Worm (Caenorhabditis elegans) whole organism, young adult: ENCODE results near the gene srbc-79.
A peak's percentile ranks its signal among the peaks of the same experiment; 100 is the strongest.

Experiments used
- B0019.2 ChIP-seq: fragments of 200-800 bp; sonication (Bioruptor generic); conservative IDR thresholded peaks from 2 replicates; pipeline ENCODE4 v1.3.6; 2022; ENCODE audit warnings: missing genetic modification reagents, missing genetic modification characterization, missing compliant biosample characterization
- B0336.3 ChIP-seq: fragments of 200-800 bp; sonication (Bioruptor generic); IDR thresholded peaks from 2 replicates; pipeline ENCODE4 v1.3.6; 2022; ENCODE audit warnings: missing genetic modification characterization, missing compliant biosample characterization
- C17E4.6 ChIP-seq: fragments of 200-800 bp; sonication (Bioruptor generic); IDR thresholded peaks from 2 replicates; pipeline ENCODE4 v1.3.6; 2022; ENCODE audit warnings: missing genetic modification reagents, missing genetic modification characterization, missing compliant biosample characterization
- D2030.7 ChIP-seq: fragments of 200-800 bp; sonication (Bioruptor generic); IDR thresholded peaks from 2 replicates; pipeline ENCODE4 v1.3.6; 2022; ENCODE audit warnings: missing genetic modification reagents, missing genetic modification characterization, missing compliant biosample characterization
- F23B12.7 ChIP-seq: sonication (generic microtip); optimal IDR thresholded peaks from 2 replicates; lab custom pipeline; 2017; ENCODE audit warnings: missing genetic modification characterization, mild to moderate bottlenecking, missing compliant biosample characterization, antibody characterized with exemption, moderate library complexity; ENCODE audit not compliant: insufficient read depth
- F33H1.4 ChIP-seq: fragments of 200-800 bp; sonication (Bioruptor generic); IDR thresholded peaks from 2 replicates; pipeline ENCODE4 v1.3.6; 2022; ENCODE audit warnings: missing genetic modification reagents, missing genetic modification characterization, missing compliant biosample characterization
- F39B2.1 ChIP-seq: fragments of 200-800 bp; sonication (Bioruptor generic); IDR thresholded peaks from 2 replicates; pipeline ENCODE4 v1.3.6; 2022; ENCODE audit warnings: missing genetic modification reagents, missing genetic modification characterization, missing compliant biosample characterization
- F49E8.2 ChIP-seq: sonication (generic microtip); optimal IDR thresholded peaks from 3 replicates; lab custom pipeline; 2017; ENCODE audit warnings: missing genetic modification characterization, mild to moderate bottlenecking, missing compliant biosample characterization, antibody characterized with exemption, moderate library complexity; ENCODE audit not compliant: insufficient read depth
- T07F8.4 ChIP-seq: sonication (generic microtip); optimal IDR thresholded peaks from 2 replicates; lab custom pipeline; 2016; ENCODE audit warnings: mild to moderate bottlenecking, missing genetic modification characterization, moderate library complexity, missing compliant biosample characterization
- Y95B8A.8 ChIP-seq: fragments of 200-800 bp; sonication (Bioruptor generic); IDR thresholded peaks from 2 replicates; pipeline ENCODE4 v1.3.6; 2022; ENCODE audit warnings: missing genetic modification reagents, missing genetic modification characterization, missing compliant biosample characterization
- attf-5 ChIP-seq: fragments of 200-800 bp; sonication (Bioruptor generic); optimal IDR thresholded peaks from 2 replicates; lab custom pipeline; 2018; ENCODE audit warnings: mild to moderate bottlenecking, missing genetic modification characterization, missing compliant biosample characterization
- attf-6 ChIP-seq: fragments of 200-800 bp; sonication (Bioruptor generic); IDR thresholded peaks from 2 replicates; pipeline ENCODE4 v1.3.6; 2022; ENCODE audit warnings: missing genetic modification reagents, missing genetic modification characterization, missing compliant biosample characterization
- cebp-1 ChIP-seq, 2 experiments: fragments of 200-800 bp in 1 of 2; sonication (Bioruptor generic) in 1 of 2; sonication (generic microtip) in 1 of 2; IDR thresholded peaks in 1 of 2; optimal IDR thresholded peaks in 1 of 2; 2 replicates each; pipeline versions ENCODE4 v1.3.6 to Lab custom; 2017 to 2022; ENCODE audit warnings: missing compliant biosample characterization in 2 of 2, missing genetic modification characterization in 2 of 2, mild to moderate bottlenecking in 1 of 2, missing genetic modification reagents in 1 of 2, moderate library complexity in 1 of 2
- ceh-40 ChIP-seq: fragments of 200-800 bp; sonication (Bioruptor generic); IDR thresholded peaks from 2 replicates; pipeline ENCODE4 v1.3.6; 2022; ENCODE audit warnings: missing genetic modification characterization, missing compliant biosample characterization
- die-1 ChIP-seq: sonication (generic microtip); optimal IDR thresholded peaks from 2 replicates; lab custom pipeline; 2016; ENCODE audit warnings: missing genotype, mild to moderate bottlenecking, missing genetic modification characterization, missing compliant biosample characterization
- dox-1 ChIP-seq: fragments of 200-800 bp; sonication (Bioruptor generic); IDR thresholded peaks from 2 replicates; pipeline ENCODE4 v1.3.6; 2022; ENCODE audit warnings: missing genetic modification reagents, missing genetic modification characterization, missing compliant biosample characterization
- efl-1 ChIP-seq: fragments of 150-350 bp; optimal IDR thresholded peaks from 2 replicates; lab custom pipeline; 2014; ENCODE audit warnings: missing biosample characterization, missing genetic modification reagents, missing genetic modification characterization
- egrh-3 ChIP-seq: fragments of 200-800 bp; sonication (Bioruptor generic); IDR thresholded peaks from 2 replicates; pipeline ENCODE4 v1.3.6; 2022; ENCODE audit warnings: missing genetic modification reagents, missing genetic modification characterization, missing compliant biosample characterization
- ekl-4 ChIP-seq: fragments of 200-800 bp; sonication (Bioruptor generic); IDR thresholded peaks from 2 replicates; pipeline ENCODE4 v1.3.6; 2022; ENCODE audit warnings: missing genetic modification reagents, missing genetic modification characterization, missing compliant biosample characterization
- hlh-12 ChIP-seq: sonication (generic microtip); optimal IDR thresholded peaks from 2 replicates; lab custom pipeline; 2016; ENCODE audit warnings: missing genetic modification characterization, missing compliant biosample characterization
- hrde-1 ChIP-seq: sonication (generic microtip); optimal IDR thresholded peaks from 2 replicates; lab custom pipeline; 2016; ENCODE audit warnings: missing genetic modification characterization, mild to moderate bottlenecking, missing compliant biosample characterization, moderate library complexity, missing genotype, missing genetic modification reagents, borderline replicate concordance
- lin-26 ChIP-seq: fragments of 200-800 bp; sonication (Bioruptor generic); IDR thresholded peaks from 2 replicates; pipeline ENCODE4 v1.3.6; 2022; ENCODE audit warnings: missing genetic modification reagents, missing genetic modification characterization, missing compliant biosample characterization
- lin-40 ChIP-seq: sonication (generic microtip); optimal IDR thresholded peaks from 2 replicates; lab custom pipeline; 2016; ENCODE audit warnings: missing genetic modification characterization, mild to moderate bottlenecking, missing compliant biosample characterization, missing genotype, missing genetic modification reagents
- lir-1 ChIP-seq: fragments of 200-800 bp; sonication (Bioruptor generic); conservative IDR thresholded peaks from 2 replicates; pipeline ENCODE4 v1.3.6; 2022; ENCODE audit warnings: missing genetic modification reagents, missing genetic modification characterization, missing compliant biosample characterization
- lsl-1 ChIP-seq: fragments of 200-800 bp; sonication (Bioruptor generic); optimal IDR thresholded peaks from 2 replicates; lab custom pipeline; 2018; ENCODE audit warnings: mild to moderate bottlenecking, missing genetic modification characterization, moderate library complexity, missing compliant biosample characterization
- madf-10 ChIP-seq: sonication (generic microtip); optimal IDR thresholded peaks from 2 replicates; lab custom pipeline; 2016; ENCODE audit warnings: mild to moderate bottlenecking, missing genetic modification characterization, missing compliant biosample characterization
- madf-6 ChIP-seq: fragments of 200-800 bp; sonication (Bioruptor generic); IDR thresholded peaks from 2 replicates; pipeline ENCODE4 v1.3.6; 2022; ENCODE audit warnings: missing genetic modification reagents, missing genetic modification characterization, missing compliant biosample characterization
- mcd-1 ChIP-seq: fragments of 200-800 bp; sonication (Bioruptor generic); IDR thresholded peaks from 2 replicates; pipeline ENCODE4 v1.3.6; 2022; ENCODE audit warnings: missing genetic modification reagents, missing genetic modification characterization, missing compliant biosample characterization
- nhr-80 ChIP-seq: sonication (generic microtip); optimal IDR thresholded peaks from 2 replicates; lab custom pipeline; 2016; ENCODE audit warnings: missing genetic modification characterization, missing compliant biosample characterization
- rcor-1 ChIP-seq: fragments of 200-800 bp; sonication (Bioruptor generic); IDR thresholded peaks from 2 replicates; pipeline ENCODE4 v1.3.6; 2022; ENCODE audit warnings: missing genetic modification reagents, missing genetic modification characterization, missing compliant biosample characterization
- snpc-1.3 ChIP-seq: sonication (generic microtip); optimal IDR thresholded peaks from 2 replicates; lab custom pipeline; 2017; ENCODE audit warnings: missing genetic modification characterization, mild to moderate bottlenecking, missing compliant biosample characterization, antibody characterized with exemption, moderate library complexity, missing genotype, missing genetic modification reagents; ENCODE audit not compliant: insufficient read depth
- snpc-4 ChIP-seq, 5 experiments: fragments of 150-350 bp in 1 of 5; sonication (generic microtip) in 4 of 5; optimal IDR thresholded peaks; 2 replicates each; lab custom pipeline; 2014 to 2018; ENCODE audit warnings: missing genetic modification characterization in 5 of 5, missing biosample characterization in 3 of 5, antibody characterized with exemption in 2 of 5, mild to moderate bottlenecking in 2 of 5, missing compliant biosample characterization in 2 of 5, missing genotype in 2 of 5, moderate library complexity in 2 of 5, missing genetic modification reagents in 1 of 5
- sptf-2 ChIP-seq: fragments of 200-800 bp; sonication (Bioruptor generic); optimal IDR thresholded peaks from 2 replicates; lab custom pipeline; 2018; ENCODE audit warnings: mild to moderate bottlenecking, missing genetic modification characterization, missing compliant biosample characterization
- tbp1 ChIP-seq: fragments of 200-800 bp; sonication (Bioruptor generic); optimal IDR thresholded peaks from 2 replicates; lab custom pipeline; 2018; ENCODE audit warnings: mild to moderate bottlenecking, missing genetic modification characterization, missing compliant biosample characterization
- xnd-1 ChIP-seq: sonication (generic microtip); optimal IDR thresholded peaks from 2 replicates; lab custom pipeline; 2016; ENCODE audit warnings: missing genotype, missing genetic modification reagents, missing genetic modification characterization, missing compliant biosample characterization

The srbc-79 gene

ce11 chrV:20480790-20481189 is 11.5 kb downstream of the srbc-79 start (continued):
- TF ChIP-seq B0019.2 (GFP tag; lab: Robert Waterston, UW), result 0 out of 2 replicates have a peak, but pooled peaks have one; percentile 11
- TF ChIP-seq lin-26 (GFP tag; lab: Robert Waterston, UW), result peak; percentile 51
- peak; percentile 13; the same call in 1 of the 2 replicates for TF ChIP-seq F39B2.1 (GFP tag; lab: Robert Waterston, UW)
- TF ChIP-seq C17E4.6 (GFP tag; lab: Robert Waterston, UW), result peak; percentile 23; the same call in 1 of the 2 replicates
- TF ChIP-seq madf-6, result peak; percentile 74
- peak; percentile 80 for TF ChIP-seq attf-6
- no peak for TF ChIP-seq cebp-1 (GFP tag; IDR thresholded peaks at IDR 0.05; lab: Robert Waterston, UW)
- TF ChIP-seq cebp-1 (tag; optimal IDR thresholded peaks at IDR 0.05; lab: Kevin White, UChicago), result peak; percentile 4
- peak; percentile 69 for TF ChIP-seq rcor-1
- 0 out of 2 replicates have a peak, but pooled peaks have one; percentile 7 for TF ChIP-seq dox-1 (GFP tag; lab: Robert Waterston, UW)
- peak; percentile 66 for TF ChIP-seq B0336.3 (GFP tag; lab: Robert Waterston, UW)
- TF ChIP-seq nhr-80, result no peak
- no peak for TF ChIP-seq die-1 (tag; lab: Kevin White, UChicago)
- TF ChIP-seq ekl-4 (GFP tag; lab: Robert Waterston, UW), result peak; percentile 83
- TF ChIP-seq hlh-12 (tag; lab: Kevin White, UChicago), result no peak
- TF ChIP-seq ceh-40, result peak; percentile 52; the same call in 1 of the 2 replicates
- no peak for TF ChIP-seq lir-1
- TF ChIP-seq, all 124 proteins: peak for 23

ce11 chrV:20480227-20480626 is 12.1 kb downstream of the srbc-79 start:
- peak; percentile 50 for TF ChIP-seq madf-6

ce11 chrV:20479013-20479739 is 13.1 kb downstream of the srbc-79 start, which contains the start of the genes calf-1 and rpl-2:
Gene calf-1, minus strand, starts transcription at chrV:20479089.
Gene rpl-2, plus strand, starts transcription at chrV:20479689.
- TF ChIP-seq ekl-4 (GFP tag; lab: Robert Waterston, UW) (peak; percentile 34; the same call in 1 of the 2 replicates), attf-5 (GFP tag; lab: Kevin White, UChicago) (peak; percentile 51), T07F8.4 (tag; lab: Kevin White, UChicago) (no peak), lin-40 (tag; lab: Kevin White, UChicago) (peak; percentile 24), tbp1 (peak; percentile 13), B0019.2 (GFP tag; lab: Robert Waterston, UW) (no peak), mcd-1 (GFP tag; lab: Robert Waterston, UW) (peak; percentile 20; the same call in 1 of the 2 replicates), sptf-2 (GFP tag; lab: Kevin White, UChicago) (no peak), F23B12.7 (tag; lab: Kevin White, UChicago) (peak; percentile 53), snpc-4 (GFP tag; optimal IDR thresholded peaks at IDR 0.05; lab: Kevin White, UChicago) (peak; percentile 44), snpc-4 (tag; optimal IDR thresholded peaks at IDR 0.05; lab: Kevin White, UChicago) (peak in 2 of 4 experiments; percentile 9 to 36), madf-10 (tag; lab: Kevin White, UChicago) (peak; percentile 7), efl-1 (GFP tag; lab: Kevin White, UChicago) (peak; percentile 21), xnd-1 (tag; lab: Kevin White, UChicago) (no peak), die-1 (tag; lab: Kevin White, UChicago) (no peak), hrde-1 (no peak), lir-1 (no peak), lsl-1 (GFP tag; lab: Kevin White, UChicago) (peak; percentile 37), snpc-1.3 (peak; percentile 51), F33H1.4 (GFP tag; lab: Robert Waterston, UW) (peak; percentile 86), madf-6 (peak; percentile 60; the same call in 1 of the 2 replicates), D2030.7 (GFP tag; lab: Robert Waterston, UW) (peak; percentile 69; the same call in 1 of the 2 replicates), nhr-80 (peak; percentile 10), cebp-1 (GFP tag; IDR thresholded peaks at IDR 0.05; lab: Robert Waterston, UW) (0 out of 2 replicates have a peak, but pooled peaks have one; percentile 12), cebp-1 (tag; optimal IDR thresholded peaks at IDR 0.05; lab: Kevin White, UChicago) (peak; percentile 58), ceh-40 (no peak), Y95B8A.8 (GFP tag; lab: Robert Waterston, UW) (no peak), egrh-3 (0 out of 2 replicates have a peak, but pooled peaks have one; percentile 15), F49E8.2 (tag; lab: Kevin White, UChicago) (no peak)
